Fruit fly (Drosophila melanogaster): ENCODE measurements around the gene CecB.
A peak's percentile ranks its signal among the peaks of the same experiment; 100 is the strongest.

CecB gene

DNA sequence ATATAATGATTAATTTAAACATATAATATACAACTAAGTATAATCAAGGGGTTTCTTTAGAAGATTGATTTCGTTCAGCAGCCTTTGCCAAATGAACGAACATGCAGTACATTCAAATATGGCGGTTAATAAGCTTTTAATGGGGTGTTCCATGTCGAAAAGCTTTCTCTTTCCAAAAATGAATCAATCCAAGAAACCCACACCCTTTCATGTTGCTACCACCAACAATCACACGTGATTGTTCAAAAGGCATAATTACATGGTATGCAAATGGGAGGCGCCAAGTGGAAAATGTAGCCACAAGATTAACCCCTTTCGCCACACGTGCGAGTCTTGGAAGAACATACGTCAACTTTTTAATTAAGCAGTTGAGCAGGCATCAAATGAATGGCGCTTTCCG, 7.7 kb downstream of the CecB start:
- peak; percentile 25 for TF ChIP-seq CG17801 (GFP tag; optimal IDR thresholded peaks at IDR 0.05; ENCODE audit: partially characterized antibody)

DNA sequence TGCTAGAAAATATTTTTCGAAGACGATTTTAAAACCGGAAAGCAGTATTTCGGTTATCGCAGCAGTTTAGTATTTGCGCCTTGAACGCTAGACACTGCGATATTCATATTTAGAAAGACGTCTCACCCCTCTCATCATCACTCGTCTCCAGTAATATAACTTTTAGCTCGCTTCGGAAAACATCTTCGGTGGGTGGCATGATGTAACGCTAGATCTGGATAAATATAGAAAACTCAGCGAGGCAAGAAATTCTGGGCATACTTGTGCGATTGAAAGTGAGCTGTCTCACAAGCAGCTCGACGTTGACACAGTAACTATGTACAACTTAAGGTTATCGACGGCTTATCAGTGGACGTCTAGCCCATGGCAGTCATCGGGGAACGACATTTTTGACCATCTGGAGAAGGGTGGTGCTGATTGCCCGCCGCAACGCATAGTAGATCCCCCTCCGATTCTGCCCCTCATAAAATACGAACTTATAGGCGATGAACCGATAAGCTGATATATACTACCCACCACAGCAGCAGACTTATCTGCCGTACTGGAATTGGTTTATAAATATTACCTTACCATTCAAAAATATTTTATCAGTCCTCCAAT, 9.5 kb downstream of the CecB start:
- no peak for TF ChIP-seq CG17801 (GFP tag; optimal IDR thresholded peaks at IDR 0.05; ENCODE audit: partially characterized antibody)

DNA sequence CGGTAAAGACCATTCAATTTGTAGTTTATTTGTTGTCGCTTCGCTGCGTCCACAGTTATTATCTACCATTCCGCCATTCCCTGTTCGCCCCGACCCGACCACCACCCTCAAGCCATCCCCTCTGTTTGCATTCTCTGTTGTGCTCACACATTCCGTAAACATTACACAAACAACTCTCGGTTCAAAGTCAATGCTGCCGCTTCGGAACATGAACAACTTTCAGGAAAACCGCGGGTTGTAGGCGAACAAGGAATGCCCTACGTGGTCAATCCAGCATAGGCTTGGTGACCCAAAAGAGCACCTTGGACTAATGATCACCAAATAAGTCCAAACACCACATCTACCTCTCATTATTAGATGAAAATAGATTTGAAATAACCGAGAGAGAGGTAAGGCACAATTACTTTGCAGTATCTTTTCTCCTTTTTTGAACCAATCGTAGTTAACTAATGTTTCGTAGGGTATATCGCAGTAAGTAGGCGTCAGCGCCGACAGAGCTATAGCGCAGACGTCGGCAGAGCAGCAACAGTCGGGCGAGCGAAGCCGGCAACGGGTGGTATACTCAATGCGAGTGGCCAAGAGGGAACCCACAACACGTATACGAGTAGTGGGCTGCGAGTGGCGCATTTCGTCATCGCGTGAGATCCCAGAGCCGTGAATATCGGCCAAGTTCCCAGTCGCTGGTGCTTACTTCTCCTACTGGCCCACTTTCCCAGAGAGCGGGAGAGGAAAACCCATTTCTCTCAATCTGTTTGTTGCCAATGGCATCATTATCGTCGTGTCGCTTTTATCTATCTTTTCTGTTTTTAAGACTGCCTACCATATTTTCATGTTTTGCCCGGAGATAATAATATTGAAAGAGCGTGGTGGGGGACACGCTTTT, 10.3 kb downstream of the CecB start:
- peak; percentile 70 for TF ChIP-seq CG17801 (GFP tag; optimal IDR thresholded peaks at IDR 0.05; ENCODE audit: partially characterized antibody)

DNA sequence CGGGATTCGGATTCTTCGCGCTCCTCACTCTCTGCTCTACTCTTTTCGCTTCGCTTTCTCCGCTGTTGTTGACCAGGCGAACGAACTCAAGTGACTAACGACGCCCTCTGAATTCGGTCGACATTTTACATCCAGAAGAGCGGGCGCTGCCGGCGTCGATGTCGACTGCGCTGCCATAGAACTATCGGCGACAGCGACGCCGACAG, 10.8 kb downstream of the CecB start, which contains the start of gene CG9743:
Gene CG9743, minus strand, starts transcription at position 101 of the 206 bp plus-strand sequence.
- TF ChIP-seq CG17801 (GFP tag; optimal IDR thresholded peaks at IDR 0.05; ENCODE audit: partially characterized antibody), result no peak

DNA sequence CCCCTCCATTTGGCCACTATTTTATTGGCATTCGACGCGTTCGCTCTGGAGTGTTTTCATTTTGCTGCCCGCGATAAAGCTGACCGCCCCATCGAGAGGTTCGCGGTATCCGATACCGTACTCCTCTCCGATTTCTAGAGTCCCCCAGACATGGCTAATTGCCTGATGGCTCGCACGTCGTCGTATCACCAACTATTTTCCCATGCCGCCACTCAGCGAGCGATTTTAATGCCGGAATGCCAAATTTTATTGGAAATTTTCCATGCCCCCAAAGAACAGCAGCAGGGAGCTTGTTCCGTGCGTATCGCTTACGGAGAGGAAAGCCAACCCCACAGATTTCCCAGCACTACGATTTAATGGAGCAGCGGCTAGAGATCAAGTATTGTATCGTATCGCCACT, 12.5 kb downstream of the CecB start:
- TF ChIP-seq CG17801 (GFP tag; optimal IDR thresholded peaks at IDR 0.05; ENCODE audit: partially characterized antibody), result no peak

DNA sequence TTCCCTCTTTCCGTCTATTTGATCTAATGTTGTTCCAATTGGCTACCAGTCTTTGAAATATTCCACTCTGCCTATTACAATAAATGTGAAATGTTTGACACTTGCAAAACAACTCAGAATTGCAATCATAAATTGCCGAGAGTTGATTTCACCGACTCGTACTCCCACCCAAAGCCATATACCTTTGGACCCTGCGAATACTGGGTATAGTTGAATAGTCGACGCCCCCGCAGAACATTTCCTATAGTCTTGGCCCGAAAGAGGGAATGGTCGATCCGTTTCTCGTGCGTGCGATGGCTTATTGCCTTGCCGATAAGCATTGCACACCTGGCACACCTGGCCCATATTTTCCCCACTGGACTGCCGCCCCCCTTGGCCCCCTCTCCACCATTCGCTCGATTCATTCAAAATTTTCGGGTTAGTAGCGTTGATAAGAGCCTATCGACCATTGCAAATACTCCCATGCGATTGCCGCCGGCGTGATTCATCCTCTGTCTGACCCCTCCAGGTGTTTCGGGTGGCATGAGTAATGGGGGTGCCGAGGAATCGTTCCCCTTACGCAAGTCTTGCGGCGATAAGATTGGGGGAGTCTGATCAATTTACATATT, 13.4 kb downstream of the CecB start:
- TF ChIP-seq CG17801 (GFP tag; optimal IDR thresholded peaks at IDR 0.05; ENCODE audit: partially characterized antibody), result no peak

DNA sequence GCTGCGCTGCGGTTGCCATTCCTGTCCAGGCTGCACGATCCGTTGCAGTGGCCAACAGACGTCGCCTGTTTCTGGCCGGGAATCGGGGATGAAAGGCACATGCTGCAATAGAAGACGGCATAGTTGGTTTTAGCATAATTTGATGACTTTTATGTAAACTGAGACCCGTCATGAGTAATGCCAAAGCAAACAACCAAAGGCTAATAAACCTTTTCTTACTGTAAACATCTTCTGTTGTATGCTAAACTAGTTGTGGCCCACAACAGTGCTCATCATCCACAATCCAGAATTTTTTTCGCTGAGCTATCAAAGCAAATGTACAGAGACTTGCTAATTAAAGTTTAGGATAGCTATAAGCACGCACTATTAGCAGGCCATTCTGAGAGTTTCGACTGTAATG, 14.8 kb downstream of the CecB start:
- TF ChIP-seq CG17801 (GFP tag; optimal IDR thresholded peaks at IDR 0.05; ENCODE audit: partially characterized antibody), result no peak

DNA sequence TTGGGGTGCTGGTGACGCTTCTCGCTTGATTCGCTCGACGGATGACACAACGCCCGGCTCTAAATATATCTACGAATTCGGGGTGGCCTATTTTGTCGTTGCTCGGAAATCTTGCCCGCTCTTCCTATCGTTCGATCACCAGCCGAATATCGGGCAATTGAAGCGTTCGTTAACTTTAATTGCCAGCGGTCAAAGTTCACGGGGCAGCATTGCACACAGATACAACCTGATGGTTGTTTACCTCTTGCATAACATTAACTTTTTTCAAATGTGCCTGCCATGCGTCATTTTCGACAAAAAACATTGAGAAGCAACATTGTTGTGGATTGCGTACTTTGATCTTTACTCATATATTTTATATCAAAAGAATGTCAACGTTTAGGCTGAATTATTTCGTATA, 15.8 kb downstream of the CecB start:
- TF ChIP-seq CG17801 (GFP tag; optimal IDR thresholded peaks at IDR 0.05; ENCODE audit: partially characterized antibody), result no peak

DNA sequence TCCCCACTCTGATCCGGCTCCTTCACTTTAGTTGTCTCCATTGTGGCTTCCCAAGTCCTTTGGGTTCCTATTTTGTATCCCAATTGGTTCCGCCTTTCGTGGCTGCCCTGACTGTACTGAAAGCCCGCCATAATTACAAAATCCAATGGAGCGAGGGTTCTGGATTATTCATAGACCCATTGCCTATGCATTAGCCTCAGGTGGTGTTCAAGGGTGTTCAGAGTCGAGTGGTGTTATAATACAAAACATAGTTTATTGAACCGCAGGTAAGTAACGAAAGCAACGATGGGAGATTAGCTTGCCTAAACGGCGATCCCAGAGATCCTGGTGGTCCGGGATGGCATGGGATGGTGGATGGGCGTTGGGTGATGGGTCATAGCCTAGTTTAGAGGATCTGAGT, 17.5 kb downstream of the CecB start, which contains the start of gene CG15531:
Gene CG15531, minus strand, starts transcription at position 101 of the 400 bp plus-strand sequence.
- TF ChIP-seq CG17801 (GFP tag; optimal IDR thresholded peaks at IDR 0.05; ENCODE audit: partially characterized antibody), result no peak

DNA sequence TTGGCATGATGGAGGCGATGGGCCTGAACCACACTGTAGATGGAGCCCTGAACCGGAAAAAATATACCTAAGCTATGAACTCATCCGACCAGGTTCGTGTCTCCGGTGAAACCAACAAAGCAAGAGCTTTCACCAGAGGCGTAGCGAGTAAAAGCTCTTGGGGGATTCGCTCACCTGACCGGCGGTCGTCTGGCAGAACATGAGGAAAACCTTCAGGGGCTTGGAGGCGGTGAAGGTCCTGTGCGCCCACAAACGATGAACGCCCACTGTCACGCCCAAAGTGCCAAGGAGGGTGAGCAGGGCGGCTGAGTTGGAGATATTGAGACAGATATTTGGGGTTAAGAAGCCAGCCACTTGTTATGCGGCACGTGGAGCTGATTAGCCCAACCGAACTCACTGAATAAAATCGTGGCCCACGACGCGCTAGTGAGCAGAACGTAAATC, 18.0 kb downstream of the CecB start:
- TF ChIP-seq CG17801 (GFP tag; optimal IDR thresholded peaks at IDR 0.05; ENCODE audit: partially characterized antibody), result peak; percentile 59

DNA sequence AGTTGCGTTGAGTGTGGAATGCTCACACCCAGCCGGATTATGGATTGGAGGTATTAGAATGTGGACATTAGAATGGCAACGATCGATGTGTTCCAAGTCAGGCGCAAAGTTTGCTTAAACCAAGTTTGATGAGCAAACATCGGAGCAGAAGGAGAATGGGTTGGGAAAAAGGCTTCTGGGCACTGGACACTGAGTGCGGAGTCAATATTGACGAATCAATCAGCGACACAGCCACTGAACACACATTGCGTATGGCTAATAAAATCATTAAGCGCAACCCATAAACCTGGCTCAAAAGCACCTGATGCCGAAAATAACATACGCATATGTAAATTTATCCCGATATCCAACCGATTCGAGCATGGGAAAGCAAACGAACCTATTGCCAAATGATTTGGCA, 19.8 kb downstream of the CecB start:
- TF ChIP-seq CG17801 (GFP tag; optimal IDR thresholded peaks at IDR 0.05; ENCODE audit: partially characterized antibody), result no peak

DNA sequence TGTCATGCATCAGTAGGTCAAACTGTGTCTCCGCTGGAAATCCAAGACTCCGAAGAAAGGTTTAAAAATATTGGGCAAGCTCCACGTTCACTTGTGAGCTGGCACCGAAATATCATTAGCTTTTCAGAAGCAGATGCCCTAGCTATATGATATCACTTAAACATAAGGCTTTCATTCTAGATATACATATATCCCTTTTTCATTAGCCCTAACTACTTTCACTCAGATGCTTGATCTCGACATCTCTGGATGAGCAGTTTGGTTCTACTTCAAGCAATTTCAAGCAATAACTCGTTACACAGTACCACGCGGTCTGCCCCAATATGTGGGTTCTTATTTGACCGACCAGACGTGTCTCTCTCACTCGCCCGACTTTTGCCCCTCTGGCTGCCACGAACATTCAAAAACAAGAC, 22.1 kb downstream of the CecB start:
- TF ChIP-seq CG17801 (GFP tag; optimal IDR thresholded peaks at IDR 0.05; ENCODE audit: partially characterized antibody), result peak; percentile 45

DNA sequence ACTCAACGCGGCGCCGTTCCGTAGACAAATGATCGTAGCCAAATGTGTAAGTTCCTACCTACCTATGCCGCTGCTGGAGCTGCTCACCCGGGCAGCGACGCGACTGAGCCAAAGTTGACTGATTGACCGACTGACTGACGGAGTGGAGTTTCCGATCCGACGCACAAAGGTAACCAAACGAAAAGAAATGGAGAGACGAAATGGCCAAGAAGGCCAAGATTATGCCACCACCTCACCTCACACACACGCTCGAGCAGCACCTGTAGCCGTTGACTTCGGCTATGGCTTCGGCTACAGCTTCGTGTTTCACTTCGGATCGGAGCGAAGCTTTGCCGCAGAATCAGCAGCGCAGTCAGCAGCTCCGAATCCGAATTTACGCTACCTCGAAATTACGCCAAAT, 22.6 kb downstream of the CecB start, which contains the start of gene CG9747:
Gene CG9747, minus strand, starts transcription at position 206 of the 400 bp plus-strand sequence.
- no peak for TF ChIP-seq CG17801 (GFP tag; optimal IDR thresholded peaks at IDR 0.05; ENCODE audit: partially characterized antibody)

DNA sequence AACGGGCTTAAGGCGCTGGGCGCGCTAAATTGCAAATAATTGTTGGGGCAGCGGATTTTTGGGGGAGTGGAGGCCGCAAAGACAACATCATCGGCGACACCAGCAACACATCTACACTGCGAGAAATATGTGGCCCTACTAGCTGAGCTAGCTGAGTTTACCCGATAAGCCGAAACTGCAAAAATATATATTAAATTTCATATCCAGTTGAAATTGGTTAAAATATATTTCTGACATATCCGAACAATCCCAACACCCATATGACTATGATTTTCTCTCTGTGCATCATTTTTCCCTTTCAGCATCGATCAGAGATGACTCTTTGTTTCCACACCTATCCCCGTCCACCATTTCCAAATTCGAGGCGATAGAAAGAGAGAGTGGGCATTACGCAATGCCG, 23.8 kb downstream of the CecB start:
- no peak for TF ChIP-seq CG17801 (GFP tag; optimal IDR thresholded peaks at IDR 0.05; ENCODE audit: partially characterized antibody)

DNA sequence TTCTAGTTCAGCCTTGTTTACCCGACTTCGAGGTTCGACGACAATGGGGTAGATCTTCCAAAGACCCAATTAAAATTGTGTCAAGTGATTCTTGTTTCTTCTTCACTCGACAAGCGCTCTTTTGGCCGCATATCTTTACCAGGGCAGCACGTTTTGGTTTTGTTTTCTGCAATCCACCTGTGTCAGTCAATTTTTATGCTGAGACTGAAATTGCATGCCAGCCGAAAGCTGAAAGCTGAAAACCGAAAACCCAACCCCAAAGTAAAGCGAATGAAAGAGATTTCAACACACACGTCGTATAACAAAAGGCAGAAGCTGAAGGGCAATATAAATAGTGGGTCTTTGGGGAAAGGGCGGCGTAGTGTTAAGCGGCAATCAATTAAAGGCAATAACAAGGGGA, 24.2 kb downstream of the CecB start:
- peak; percentile 14 for TF ChIP-seq CG17801 (GFP tag; optimal IDR thresholded peaks at IDR 0.05; ENCODE audit: partially characterized antibody)

DNA sequence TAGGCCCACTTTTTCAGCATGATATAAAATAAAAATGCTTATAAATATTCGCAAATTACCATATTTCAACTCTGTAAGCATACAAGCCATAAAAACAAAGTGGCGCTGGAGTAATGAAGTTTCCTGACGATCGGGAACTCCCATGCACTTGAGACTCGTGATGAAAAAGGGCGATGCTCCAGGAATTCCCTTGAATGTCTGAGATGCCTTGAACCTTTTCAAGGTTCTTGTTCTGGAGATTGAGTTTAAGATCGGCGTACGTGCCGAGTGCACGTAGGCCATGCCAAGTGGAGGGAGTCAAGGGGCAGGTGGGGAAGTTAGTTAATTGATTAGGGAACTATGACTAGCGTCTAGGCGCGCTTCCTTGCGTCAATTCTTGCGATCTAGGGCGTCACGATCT, 29.7 kb downstream of the CecB start:
- no peak for TF ChIP-seq CG17801 (GFP tag; optimal IDR thresholded peaks at IDR 0.05; ENCODE audit: partially characterized antibody)
